Fruit fly (Drosophila melanogaster): ENCODE results near the gene Rcd4.

The Rcd4 gene

DNA sequence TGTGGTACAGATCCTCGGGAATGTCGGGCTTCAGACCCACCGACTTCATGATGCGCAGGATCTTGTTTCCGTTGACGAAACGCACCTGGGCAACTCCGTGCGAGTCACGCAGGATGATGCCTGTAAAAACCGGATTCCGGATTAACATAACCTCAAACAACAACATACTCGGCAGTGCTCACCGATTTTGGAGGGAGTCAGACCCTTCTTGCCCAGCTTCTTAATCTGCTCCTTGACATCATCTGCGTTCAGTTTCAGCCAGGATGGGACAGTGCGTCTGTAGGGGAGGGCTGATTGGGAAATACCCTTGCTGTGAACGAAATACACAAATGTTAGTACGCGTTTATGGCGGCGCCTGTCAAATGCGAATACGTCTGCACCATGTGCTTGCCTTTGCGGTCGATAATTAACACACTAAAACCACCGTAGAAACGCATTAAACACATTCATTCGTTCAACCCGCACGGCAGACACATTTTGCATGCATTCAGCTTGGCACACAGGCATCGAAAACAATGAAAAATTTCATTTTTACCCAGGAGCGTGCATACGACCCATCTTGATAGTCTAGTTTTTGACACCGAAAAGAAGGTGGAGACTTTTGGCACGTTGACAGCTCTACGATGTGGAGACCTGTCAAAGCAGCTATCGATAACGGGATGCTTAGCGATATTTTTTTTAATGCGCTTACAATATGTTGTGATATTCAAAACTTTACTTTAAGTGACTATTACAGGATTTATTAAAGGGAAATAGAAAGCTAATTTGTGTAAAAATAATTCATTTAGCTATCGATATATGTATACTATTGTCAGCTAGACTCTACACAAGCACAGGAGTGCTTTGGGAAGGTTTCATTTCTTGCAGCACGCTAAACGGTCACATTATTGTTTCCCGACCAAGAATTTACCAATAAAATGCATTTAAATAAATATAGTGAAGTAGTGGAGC is 18.4 kb upstream of the Rcd4 start, which contains the start of the genes RpS13 and CSN8 (continued):
- peak; percentile 75 for TF ChIP-seq ato (GFP tag; IDR thresholded peaks at IDR 0.05; ENCODE audit: partially characterized antibody)
- no peak for TF ChIP-seq CG8478 (optimal IDR thresholded peaks at IDR 0.05)
- TF ChIP-seq Poxn (GFP tag; IDR thresholded peaks at IDR 0.05), result no peak
- TF ChIP-seq pum (GFP tag; optimal IDR thresholded peaks at IDR 0.05), result no peak
- TF ChIP-seq chinmo (GFP tag; IDR thresholded peaks at IDR 0.05; ENCODE audit: partially characterized antibody), result peak; percentile 69; the same call in 2 of the 4 replicates
- no peak for TF ChIP-seq ems (GFP tag; optimal IDR thresholded peaks at IDR 0.05)
- no peak for TF ChIP-seq CG12219 (GFP tag; optimal IDR thresholded peaks at IDR 0.05)
- TF ChIP-seq slou (GFP tag; optimal IDR thresholded peaks at IDR 0.05), result no peak
- TF ChIP-seq Xrp1 (GFP tag; IDR thresholded peaks at IDR 0.05), result no peak
- no peak for TF ChIP-seq CG9932 (GFP tag; IDR thresholded peaks at IDR 0.05)
- no peak for TF ChIP-seq seq (GFP tag; IDR thresholded peaks at IDR 0.05)
- peak; percentile 93 for TF ChIP-seq Doc3 (GFP tag; IDR thresholded peaks at IDR 0.05; ENCODE audit: partially characterized antibody)
- TF ChIP-seq abd-A (tag; optimal IDR thresholded peaks at IDR 0.05), result peak; percentile 35
- peak; percentile 66 for TF ChIP-seq kni (GFP tag; optimal IDR thresholded peaks at IDR 0.05)
- no peak for TF ChIP-seq D (optimal IDR thresholded peaks at IDR 0.05)
- TF ChIP-seq D (GFP tag; optimal IDR thresholded peaks at IDR 0.05), result no peak
- peak; percentile 92 for TF ChIP-seq YL-1 (GFP tag; optimal IDR thresholded peaks at IDR 0.05)
- peak; percentile 5 for TF ChIP-seq CG13424 (tag; optimal IDR thresholded peaks at IDR 0.05)
- TF ChIP-seq jing (GFP tag; optimal IDR thresholded peaks at IDR 0.05), result no peak
- TF ChIP-seq zen (tag; optimal IDR thresholded peaks at IDR 0.05), result peak; percentile 36
- no peak for TF ChIP-seq Ets65A (GFP tag)
- no peak for TF ChIP-seq Elba2 (GFP tag; optimal IDR thresholded peaks at IDR 0.05)
- TF ChIP-seq chm (GFP tag; IDR thresholded peaks at IDR 0.05), result 0 out of 2 replicates have a peak, but pooled peaks have one; percentile 4
- no peak for TF ChIP-seq CG9215 (GFP tag; IDR thresholded peaks at IDR 0.05)
- no peak for TF ChIP-seq CG7556 (GFP tag; optimal IDR thresholded peaks at IDR 0.05)
- TF ChIP-seq Nf-YB (GFP tag; optimal IDR thresholded peaks at IDR 0.05), result no peak
- peak; percentile 36 for TF ChIP-seq HmgZ (tag; optimal IDR thresholded peaks at IDR 0.05)
- peak; percentile 75 for TF ChIP-seq CG14710 (tag; optimal IDR thresholded peaks at IDR 0.05)
- TF ChIP-seq zf30C (GFP tag; optimal IDR thresholded peaks at IDR 0.05), result no peak
- no peak for TF ChIP-seq ash1 (GFP tag; optimal IDR thresholded peaks at IDR 0.05)
- no peak for TF ChIP-seq jumu (GFP tag; optimal IDR thresholded peaks at IDR 0.05)
- TF ChIP-seq CG14014 (GFP tag; IDR thresholded peaks at IDR 0.05), result no peak
- no peak for TF ChIP-seq Fer3 (tag; optimal IDR thresholded peaks at IDR 0.05)
- TF ChIP-seq CG15073 (GFP tag; optimal IDR thresholded peaks at IDR 0.05), result no peak
- TF ChIP-seq Deaf1 (tag; optimal IDR thresholded peaks at IDR 0.05), result no peak
- TF ChIP-seq Eip74EF (GFP tag; optimal IDR thresholded peaks at IDR 0.05), result no peak
- peak; percentile 44 for TF ChIP-seq CG11504 (tag; optimal IDR thresholded peaks at IDR 0.05)
- TF ChIP-seq fru (optimal IDR thresholded peaks at IDR 0.05), result no peak
- TF ChIP-seq hth (optimal IDR thresholded peaks at IDR 0.05), result no peak
- no peak for TF ChIP-seq ken (GFP tag; IDR thresholded peaks at IDR 0.05)
- peak; percentile 36 for TF ChIP-seq Jarid2 (GFP tag; optimal IDR thresholded peaks at IDR 0.05)
- TF ChIP-seq CG33213 (GFP tag; optimal IDR thresholded peaks at IDR 0.05), result peak; percentile 28
- TF ChIP-seq unc-4 (GFP tag; IDR thresholded peaks at IDR 0.05; ENCODE audit: partially characterized antibody), result peak; percentile 95
- TF ChIP-seq CG8924 (tag; optimal IDR thresholded peaks at IDR 0.05), result peak; percentile 38
- no peak for TF ChIP-seq ewg (GFP tag; optimal IDR thresholded peaks at IDR 0.05)
- TF ChIP-seq CHES-1-like (GFP tag; optimal IDR thresholded peaks at IDR 0.05), result peak; percentile 8
- peak; percentile 29 for TF ChIP-seq gem (tag; optimal IDR thresholded peaks at IDR 0.05)
- no peak for TF ChIP-seq CG6254 (GFP tag; optimal IDR thresholded peaks at IDR 0.05)
- TF ChIP-seq CG4707 (GFP tag; optimal IDR thresholded peaks at IDR 0.05), result no peak

All from whole organism, embryonic.